Fruit fly (Drosophila melanogaster) whole organism, wandering third instar larva: Measurements from ENCODE around the gene CG6695.

Source experiments
- Abd-B ChIP-seq: fragments of >200 bp; optimal IDR thresholded peaks from 2 replicates; lab custom pipeline; 2017; ENCODE audit warnings: missing biosample characterization, missing genetic modification characterization
- Dfd ChIP-seq: fragments of >200 bp; optimal IDR thresholded peaks from 2 replicates; lab custom pipeline; 2017; ENCODE audit warnings: missing biosample characterization, missing genetic modification characterization
- Myc ChIP-seq: fragments of >200 bp; optimal IDR thresholded peaks from 2 replicates; lab custom pipeline; 2017
- N ChIP-seq: fragments of >200 bp; optimal IDR thresholded peaks from 2 replicates; lab custom pipeline; 2018; ENCODE audit warnings: missing biosample characterization, missing external identifiers, missing genetic modification characterization
- OdsH ChIP-seq: fragments of 200-800 bp; sonication (Bioruptor generic); optimal IDR thresholded peaks from 2 replicates; lab custom pipeline; 2016; ENCODE audit warnings: missing biosample characterization, mild to moderate bottlenecking, missing genetic modification characterization
- pan ChIP-seq: fragments of >200 bp; optimal IDR thresholded peaks from 2 replicates; lab custom pipeline; 2017
- psq ChIP-seq: fragments of 200-800 bp; sonication (Bioruptor generic); optimal IDR thresholded peaks from 3 replicates; lab custom pipeline; 2017; ENCODE audit warnings: missing biosample characterization, mild to moderate bottlenecking, missing genetic modification characterization, moderate library complexity
- usp ChIP-seq: fragments of >200 bp; optimal IDR thresholded peaks from 2 replicates; lab custom pipeline; 2017; ENCODE audit warnings: missing biosample characterization, missing genetic modification characterization

DNA sequence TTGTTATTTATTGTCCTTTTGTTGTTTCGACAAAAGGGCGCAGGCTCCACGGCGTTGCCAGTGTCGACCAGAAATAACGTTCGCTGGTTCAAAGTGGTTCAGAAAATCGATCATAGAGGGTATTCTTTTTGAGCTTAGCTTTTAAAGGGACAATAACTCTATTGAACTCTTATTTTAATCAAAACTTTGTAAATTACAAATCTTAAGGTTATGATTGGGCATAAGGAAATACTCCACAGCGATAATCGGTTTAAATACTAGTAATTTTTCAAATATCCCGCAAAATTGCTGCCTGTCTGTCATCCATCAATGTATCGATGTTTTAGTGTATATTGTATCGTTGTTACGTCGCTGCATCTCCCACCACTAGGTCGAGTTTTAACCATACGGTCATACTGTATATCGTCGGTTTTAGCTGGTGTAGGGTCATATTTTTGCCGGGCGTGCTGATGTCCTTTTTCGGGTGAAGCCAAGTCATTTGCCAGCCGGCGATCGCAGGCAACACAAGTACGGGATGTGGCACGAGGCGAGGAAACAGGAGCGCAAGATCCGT lies at the start of gene CG6695, which contains the start of gene CG31125:
- TF ChIP-seq N (GFP tag; lab: Kevin White, UChicago) (no peak), usp (GFP tag; lab: Kevin White, UChicago) (no peak), Myc (no peak), OdsH (peak; percentile 40), psq (GFP tag; lab: Kevin White, UChicago) (peak; percentile 47), pan (lab: Kevin White, UChicago) (no peak), Dfd (GFP tag; lab: Kevin White, UChicago) (no peak), Abd-B (GFP tag; lab: Kevin White, UChicago) (no peak)
